Worm (Caenorhabditis elegans) whole organism, L1 larva: ENCODE measurements around the gene srlf-13.

Source experiments
- C16A3.4 ChIP-seq: fragments of 150-350 bp; optimal IDR thresholded peaks from 2 replicates; lab custom pipeline; 2014; ENCODE audit warnings: missing biosample characterization, missing genetic modification characterization
- C34B4.2 ChIP-seq: sonication (generic microtip); optimal IDR thresholded peaks from 2 replicates; lab custom pipeline; 2017; ENCODE audit warnings: mild to moderate bottlenecking, missing genetic modification characterization, missing compliant biosample characterization
- aly-2 ChIP-seq: fragments of 150-350 bp; optimal IDR thresholded peaks from 2 replicates; lab custom pipeline; 2014; ENCODE audit warnings: missing biosample characterization, missing genetic modification characterization
- ama-1 ChIP-seq: fragments of 150-350 bp; optimal IDR thresholded peaks from 2 replicates; lab custom pipeline; 2014
- ceh-63 ChIP-seq: fragments of 200-800 bp; sonication (Bioruptor generic); optimal IDR thresholded peaks from 2 replicates; lab custom pipeline; 2018; ENCODE audit warnings: mild to moderate bottlenecking, missing genetic modification characterization, missing compliant biosample characterization
- ceh-8 ChIP-seq: fragments of 200-800 bp; sonication (Bioruptor generic); optimal IDR thresholded peaks from 2 replicates; lab custom pipeline; 2018; ENCODE audit warnings: mild to moderate bottlenecking, missing genetic modification characterization, moderate library complexity, missing compliant biosample characterization
- ceh-82 ChIP-seq, 3 experiments: fragments of 150-350 bp in 1 of 3; sonication (generic microtip) in 2 of 3; optimal IDR thresholded peaks; 2 replicates each; lab custom pipeline; 2014 to 2017; ENCODE audit warnings: missing biosample characterization in 3 of 3, missing genetic modification characterization in 3 of 3
- dpl-1 ChIP-seq, 3 experiments: fragments of 150-350 bp in 2 of 3; sonication (generic microtip) in 1 of 3; optimal IDR thresholded peaks; 2 replicates each; lab custom pipeline; 2014 to 2017; ENCODE audit warnings: missing biosample characterization in 3 of 3, missing genetic modification characterization in 3 of 3, missing genetic modification reagents in 3 of 3
- efl-1 ChIP-seq, 4 experiments: fragments of 150-350 bp; optimal IDR thresholded peaks in 3 of 4; peaks in 1 of 4; 1 replicate in 1 of 4; 2 replicates in 3 of 4; lab custom pipeline; 2014; ENCODE audit warnings: missing biosample characterization in 2 of 4, missing genetic modification characterization in 2 of 4, missing genetic modification reagents in 2 of 4
- egl-13 ChIP-seq: sonication (generic microtip); optimal IDR thresholded peaks from 2 replicates; lab custom pipeline; 2016; ENCODE audit warnings: missing genotype, missing genetic modification reagents, missing genetic modification characterization, missing compliant biosample characterization
- egl-27 ChIP-seq, 2 experiments: fragments of 150-350 bp in 1 of 2; sonication (generic microtip); optimal IDR thresholded peaks; 3 replicates each; lab custom pipeline; 2017 to 2018; ENCODE audit warnings: missing biosample characterization in 2 of 2, missing genetic modification characterization in 2 of 2, missing genetic modification reagents in 2 of 2
- elt-2 ChIP-seq: sonication (generic microtip); optimal IDR thresholded peaks from 2 replicates; lab custom pipeline; 2016; ENCODE audit warnings: missing genetic modification characterization, mild to moderate bottlenecking, inconsistent platforms, missing compliant biosample characterization, missing genetic modification reagents
- elt-3 ChIP-seq, 6 experiments: fragments of 150-350 bp in 1 of 6; sonication (generic microtip); optimal IDR thresholded peaks; 2 replicates each; lab custom pipeline; 2017 to 2018; ENCODE audit warnings: missing biosample characterization in 6 of 6, missing genetic modification characterization in 6 of 6, inconsistent platforms in 1 of 6
- ets-5 ChIP-seq: fragments of 200-800 bp; sonication (Bioruptor generic); IDR thresholded peaks from 2 replicates; pipeline ENCODE4 v1.3.6; 2022; ENCODE audit warnings: missing genetic modification characterization, missing compliant biosample characterization
- fos-1 ChIP-seq: fragments of 150-350 bp; optimal IDR thresholded peaks from 2 replicates; lab custom pipeline; 2014; ENCODE audit warnings: missing biosample characterization, missing genetic modification characterization
- hpl-2 ChIP-seq: fragments of 150-350 bp; optimal IDR thresholded peaks from 2 replicates; lab custom pipeline; 2014; ENCODE audit warnings: missing biosample characterization, missing genetic modification reagents, missing genetic modification characterization
- irx-1 ChIP-seq: sonication (generic microtip); optimal IDR thresholded peaks from 2 replicates; lab custom pipeline; 2016; ENCODE audit warnings: missing genetic modification characterization, missing compliant biosample characterization
- isw-1 ChIP-seq: fragments of 200-800 bp; sonication (Bioruptor generic); IDR thresholded peaks from 2 replicates; pipeline ENCODE4 v1.3.6; 2022; ENCODE audit warnings: missing genetic modification characterization, missing compliant biosample characterization
- jun-1 ChIP-seq: fragments of 150-350 bp; optimal IDR thresholded peaks from 2 replicates; lab custom pipeline; 2014; ENCODE audit warnings: missing biosample characterization, missing genetic modification reagents, missing genetic modification characterization
- lin-13 ChIP-seq: fragments of 150-350 bp; optimal IDR thresholded peaks from 2 replicates; lab custom pipeline; 2014; ENCODE audit warnings: missing biosample characterization, missing genetic modification reagents, missing genetic modification characterization
- lin-14 ChIP-seq: fragments of 200-800 bp; sonication (Bioruptor generic); optimal IDR thresholded peaks from 2 replicates; lab custom pipeline; 2018; ENCODE audit warnings: mild to moderate bottlenecking, missing genetic modification characterization, moderate library complexity, missing compliant biosample characterization
- lin-15B ChIP-seq: fragments of 150-350 bp; sonication (generic microtip); optimal IDR thresholded peaks from 3 replicates; lab custom pipeline; 2014; ENCODE audit warnings: missing biosample characterization, missing genetic modification characterization
- lin-35 ChIP-seq, 2 experiments: fragments of 150-350 bp; optimal IDR thresholded peaks; 2 replicates each; lab custom pipeline; 2014; ENCODE audit warnings: missing biosample characterization in 2 of 2, missing genetic modification characterization in 2 of 2, missing genetic modification reagents in 2 of 2
- lsy-2 ChIP-seq, 2 experiments: fragments of 150-350 bp; optimal IDR thresholded peaks; 2 replicates each; lab custom pipeline; 2014; ENCODE audit warnings: missing biosample characterization in 2 of 2, missing genetic modification characterization in 2 of 2
- mab-9 ChIP-seq: fragments of 200-800 bp; sonication (Bioruptor generic); IDR thresholded peaks from 2 replicates; pipeline ENCODE4 v1.3.6; 2022; ENCODE audit warnings: missing genetic modification reagents, missing genetic modification characterization, missing compliant biosample characterization
- mdl-1 ChIP-seq, 2 experiments: fragments of 150-350 bp; optimal IDR thresholded peaks; 2 replicates each; lab custom pipeline; 2014 to 2017; ENCODE audit warnings: missing biosample characterization in 2 of 2, missing genetic modification characterization in 2 of 2, inconsistent platforms in 1 of 2
- mep-1 ChIP-seq: fragments of 150-350 bp; optimal IDR thresholded peaks from 2 replicates; lab custom pipeline; 2014; ENCODE audit warnings: missing biosample characterization, missing genetic modification characterization
- nhr-12 ChIP-seq: sonication (generic microtip); optimal IDR thresholded peaks from 2 replicates; lab custom pipeline; 2017; ENCODE audit warnings: missing biosample characterization, missing genetic modification characterization
- nhr-20 ChIP-seq: sonication (generic microtip); optimal IDR thresholded peaks from 2 replicates; lab custom pipeline; 2016; ENCODE audit warnings: mild to moderate bottlenecking, missing genetic modification characterization, missing compliant biosample characterization
- nhr-28 ChIP-seq: fragments of 150-350 bp; optimal IDR thresholded peaks from 2 replicates; lab custom pipeline; 2014; ENCODE audit warnings: missing biosample characterization, missing genetic modification characterization
- nhr-47 ChIP-seq: sonication (generic microtip); optimal IDR thresholded peaks from 2 replicates; lab custom pipeline; 2016; ENCODE audit warnings: mild to moderate bottlenecking, missing genetic modification characterization, moderate library complexity, missing compliant biosample characterization
- nhr-71 ChIP-seq: sonication (generic microtip); optimal IDR thresholded peaks from 2 replicates; lab custom pipeline; 2016; ENCODE audit warnings: mild to moderate bottlenecking, missing genetic modification characterization, moderate library complexity, missing compliant biosample characterization
- nhr-85 ChIP-seq: sonication (generic microtip); peaks from one replicate; lab custom pipeline; 2016; ENCODE audit warnings: missing genetic modification characterization, inconsistent platforms, missing compliant biosample characterization
- nhr-90 ChIP-seq: sonication (generic microtip); optimal IDR thresholded peaks from 2 replicates; lab custom pipeline; 2016; ENCODE audit warnings: mild to moderate bottlenecking, missing genetic modification characterization, missing compliant biosample characterization; ENCODE audit not compliant: poor library complexity
- pax-3 ChIP-seq: fragments of 200-800 bp; sonication (Bioruptor generic); optimal IDR thresholded peaks from 2 replicates; lab custom pipeline; 2018; ENCODE audit warnings: mild to moderate bottlenecking, missing genetic modification characterization, moderate library complexity, missing compliant biosample characterization
- rnt-1 ChIP-seq: sonication (generic microtip); optimal IDR thresholded peaks from 2 replicates; lab custom pipeline; 2016; ENCODE audit warnings: mild to moderate bottlenecking, missing genetic modification characterization, moderate library complexity, missing compliant biosample characterization
- skn-1 ChIP-seq: fragments of 150-350 bp; optimal IDR thresholded peaks from 2 replicates; lab custom pipeline; 2014; ENCODE audit warnings: missing biosample characterization, missing genetic modification characterization
- snu-23 ChIP-seq: sonication (generic microtip); optimal IDR thresholded peaks from 2 replicates; lab custom pipeline; 2016; ENCODE audit warnings: missing genetic modification characterization, missing compliant biosample characterization
- sox-4 ChIP-seq: sonication (generic microtip); optimal IDR thresholded peaks from 2 replicates; lab custom pipeline; 2016; ENCODE audit warnings: missing genetic modification characterization, missing compliant biosample characterization
- tbx-2 ChIP-seq: sonication (generic microtip); optimal IDR thresholded peaks from 2 replicates; lab custom pipeline; 2016; ENCODE audit warnings: missing genetic modification characterization, missing compliant biosample characterization
- unc-130 ChIP-seq: fragments of 150-350 bp; optimal IDR thresholded peaks from 2 replicates; lab custom pipeline; 2017; ENCODE audit warnings: missing biosample characterization, missing genetic modification characterization, inconsistent platforms
- unc-62 ChIP-seq: fragments of 150-350 bp; optimal IDR thresholded peaks from 2 replicates; lab custom pipeline; 2014; ENCODE audit warnings: missing biosample characterization, missing genetic modification reagents, missing genetic modification characterization
- unc-98 ChIP-seq: fragments of 200-800 bp; sonication (Bioruptor generic); IDR thresholded peaks from 2 replicates; pipeline ENCODE4 v1.3.6; 2022; ENCODE audit warnings: missing genetic modification characterization, missing compliant biosample characterization
- xbp-1 ChIP-seq: sonication (generic microtip); optimal IDR thresholded peaks from 2 replicates; lab custom pipeline; 2016; ENCODE audit warnings: missing genetic modification characterization, missing compliant biosample characterization
- zip-4 ChIP-seq: fragments of 200-800 bp; sonication (Bioruptor generic); optimal IDR thresholded peaks from 2 replicates; lab custom pipeline; 2018; ENCODE audit warnings: mild to moderate bottlenecking, missing genetic modification characterization, moderate library complexity, missing compliant biosample characterization
- ztf-11 ChIP-seq, 2 experiments: sonication (generic microtip); optimal IDR thresholded peaks; 2 replicates each; lab custom pipeline; 2016 to 2017; ENCODE audit warnings: missing genetic modification characterization in 2 of 2, missing biosample characterization in 1 of 2, missing compliant biosample characterization in 1 of 2
- ztf-4 ChIP-seq: fragments of 150-350 bp; optimal IDR thresholded peaks from 2 replicates; lab custom pipeline; 2014; ENCODE audit warnings: missing biosample characterization, missing genetic modification characterization

srlf-13 gene

DNA sequence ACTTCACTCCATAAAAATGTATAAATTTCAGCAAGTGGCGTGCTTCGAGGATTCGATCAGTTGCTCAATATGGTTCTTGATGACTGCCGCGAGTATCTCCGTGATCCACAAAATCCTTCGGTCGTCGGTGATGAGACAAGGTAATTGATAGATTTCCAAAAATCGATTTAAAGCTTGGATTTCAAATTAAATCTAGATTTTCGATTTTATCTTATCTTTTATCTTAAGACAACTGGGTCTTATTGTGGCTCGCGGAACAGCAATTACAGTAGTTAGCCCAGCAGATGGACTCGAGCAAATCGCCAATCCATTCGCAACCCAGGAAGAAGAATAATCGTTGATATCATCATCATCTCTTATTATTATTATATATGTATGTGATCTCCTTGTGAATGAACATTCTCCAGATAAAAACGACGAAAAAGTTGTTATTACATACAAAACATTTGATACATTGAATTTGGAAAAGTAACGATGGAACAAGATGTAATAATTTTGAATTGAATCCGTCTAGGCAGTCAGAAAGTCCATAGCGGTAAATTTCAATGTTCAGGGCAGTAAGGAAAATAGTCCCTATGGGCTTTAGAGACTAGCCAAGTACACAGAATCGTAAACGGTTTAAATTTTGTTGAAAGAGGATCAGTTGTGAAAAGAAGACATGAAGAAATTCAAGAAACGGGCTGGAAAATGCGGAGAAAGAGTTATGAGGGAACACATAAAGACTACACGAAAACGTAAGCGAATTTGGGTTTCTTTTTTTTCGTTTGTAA lies 37.5 kb upstream of the srlf-13 start (continued):
- TF ChIP-seq ceh-82 (tag; optimal IDR thresholded peaks at IDR 0.05; lab: Kevin White, UChicago): no peak
- peak; percentile 39 for TF ChIP-seq nhr-90 (tag; lab: Kevin White, UChicago)
- no peak for TF ChIP-seq efl-1 (optimal IDR thresholded peaks at IDR 0.05; lab: Kevin White, UChicago)
- TF ChIP-seq efl-1 (GFP tag; optimal IDR thresholded peaks at IDR 0.05 in 1 of 2; lab: Kevin White, UChicago): peak in 1 of 2 experiments; percentile 80
- no peak for TF ChIP-seq unc-98 (GFP tag; lab: Robert Waterston, UW)
- TF ChIP-seq nhr-28 (tag; lab: Kevin White, UChicago): no peak
- peak; percentile 22 for TF ChIP-seq irx-1 (tag; lab: Kevin White, UChicago)
- TF ChIP-seq mep-1 (tag; lab: Kevin White, UChicago): no peak
- no peak for TF ChIP-seq ceh-8 (GFP tag; lab: Kevin White, UChicago)

DNA sequence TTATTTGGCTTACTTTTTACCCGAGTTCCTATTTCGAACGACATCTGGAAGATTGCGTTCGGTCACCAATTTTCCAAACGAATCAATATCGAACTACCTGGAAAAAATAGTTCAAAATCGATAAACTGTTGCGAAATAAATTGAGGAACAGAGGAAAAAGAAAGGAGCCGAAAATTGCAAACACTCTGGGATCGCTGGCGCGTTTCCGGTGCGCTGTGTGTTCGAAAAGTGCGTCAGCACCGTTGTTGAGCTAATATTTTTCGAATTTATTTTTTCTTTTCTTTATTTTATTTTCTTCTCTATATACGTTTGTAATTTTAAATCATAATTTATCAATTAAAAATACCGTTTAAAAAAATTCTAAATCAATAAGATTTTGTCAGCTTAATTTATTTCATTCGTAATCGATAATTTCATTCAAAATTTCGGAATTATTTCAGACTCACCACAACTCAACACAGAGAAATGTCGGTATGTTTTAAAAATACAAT lies 36.7 kb upstream of the srlf-13 start, which contains the start of the genes dnc-1 and lsm-7:
Gene dnc-1, minus strand, starts transcription at position 142 of the 491 bp plus-strand sequence.
Gene lsm-7, plus strand, starts transcription at position 441 of the 491 bp plus-strand sequence.
- TF ChIP-seq ztf-11 (tag; optimal IDR thresholded peaks at IDR 0.05; lab: Kevin White, UChicago) (no peak), pax-3 (tag; lab: Kevin White, UChicago) (peak; percentile 13), ceh-82 (tag; optimal IDR thresholded peaks at IDR 0.05; lab: Kevin White, UChicago) (peak; percentile 53 to 73 (median 63)), unc-62 (no peak), dpl-1 (GFP tag; optimal IDR thresholded peaks at IDR 0.05; lab: Kevin White, UChicago) (peak; percentile 69 to 79 (median 69)), tbx-2 (tag; lab: Kevin White, UChicago) (peak; percentile 62), ztf-4 (tag; lab: Kevin White, UChicago) (no peak), efl-1 (optimal IDR thresholded peaks at IDR 0.05; lab: Kevin White, UChicago) (peak; percentile 64 to 77), efl-1 (GFP tag; optimal IDR thresholded peaks at IDR 0.05 in 1 of 2; lab: Kevin White, UChicago) (peak; percentile 77 to 96), isw-1 (GFP tag; lab: Robert Waterston, UW) (peak; percentile 62), snu-23 (GFP tag; lab: Kevin White, UChicago) (peak; percentile 76), ama-1 (lab: Kevin White, UChicago) (no peak), hpl-2 (GFP tag; lab: Kevin White, UChicago) (peak; percentile 41), nhr-71 (tag; lab: Kevin White, UChicago) (peak; percentile 84), nhr-85 (tag; lab: Kevin White, UChicago) (peak; percentile 82), mdl-1 (tag; optimal IDR thresholded peaks at IDR 0.05; lab: Kevin White, UChicago) (peak in 1 of 2 experiments; percentile 34), egl-13 (tag; lab: Kevin White, UChicago) (peak; percentile 50), ceh-8 (GFP tag; lab: Kevin White, UChicago) (no peak), lin-35 (GFP tag; optimal IDR thresholded peaks at IDR 0.05; lab: Kevin White, UChicago) (peak; percentile 76 to 82), lsy-2 (tag; optimal IDR thresholded peaks at IDR 0.05; lab: Kevin White, UChicago) (peak; percentile 77 to 87), fos-1 (tag; lab: Kevin White, UChicago) (peak; percentile 45), mab-9 (GFP tag; lab: Robert Waterston, UW) (peak; percentile 27; the same call in 1 of the 2 replicates), xbp-1 (tag; lab: Kevin White, UChicago) (peak; percentile 57), nhr-47 (peak; percentile 72), skn-1 (peak; percentile 73), aly-2 (tag; lab: Kevin White, UChicago) (no peak), C16A3.4 (tag; lab: Kevin White, UChicago) (peak; percentile 90), zip-4 (peak; percentile 90), rnt-1 (tag; lab: Kevin White, UChicago) (peak; percentile 80), lin-15B (tag; lab: Kevin White, UChicago) (peak; percentile 49), ceh-63 (GFP tag; lab: Kevin White, UChicago) (no peak), C34B4.2 (tag; lab: Kevin White, UChicago) (no peak), nhr-12 (tag; lab: Kevin White, UChicago) (no peak), lin-14 (GFP tag; lab: Kevin White, UChicago) (peak; percentile 90), elt-3 (tag; optimal IDR thresholded peaks at IDR 0.05; lab: Kevin White, UChicago) (peak in 2 of 6 experiments; percentile 45 to 46), egl-27 (tag; optimal IDR thresholded peaks at IDR 0.05; lab: Kevin White, UChicago) (peak in 1 of 2 experiments; percentile 3), ets-5 (no peak), lin-13 (peak; percentile 68), sox-4 (tag; lab: Kevin White, UChicago) (no peak), unc-130 (tag; lab: Kevin White, UChicago) (peak; percentile 9), nhr-28 (tag; lab: Kevin White, UChicago) (no peak), nhr-20 (tag; lab: Kevin White, UChicago) (peak; percentile 70), jun-1 (tag; lab: Kevin White, UChicago) (peak; percentile 67), elt-2 (tag; lab: Kevin White, UChicago) (peak; percentile 6)
